Fruit fly (Drosophila melanogaster) whole organism, embryonic: ENCODE data around the gene BomBc3.

Experiments used
- Adf1 ChIP-seq: fragments of 200-800 bp; sonication (Bioruptor generic); IDR thresholded peaks from 2 replicates; pipeline ENCODE4 v1.3.6; 2022; ENCODE audit warnings: missing biosample characterization, missing genetic modification characterization
- Asciz ChIP-seq: fragments of 200-800 bp; sonication (Bioruptor generic); optimal IDR thresholded peaks from 2 replicates; lab custom pipeline; 2017; ENCODE audit warnings: missing biosample characterization, mild to moderate bottlenecking, missing genetic modification characterization, missing genetic modification reagents
- CG10366 ChIP-seq: fragments of 200-800 bp; sonication (Bioruptor generic); IDR thresholded peaks from 2 replicates; pipeline ENCODE4 v1.3.6; 2022; ENCODE audit warnings: missing biosample characterization, missing genetic modification characterization
- CG10543 ChIP-seq: fragments of 200-800 bp; sonication (Bioruptor generic); optimal IDR thresholded peaks from 3 replicates; lab custom pipeline; 2017; ENCODE audit warnings: missing biosample characterization, mild to moderate bottlenecking, missing genetic modification characterization, moderate library complexity
- CG12071 ChIP-seq: fragments of 200-800 bp; sonication (Bioruptor generic); optimal IDR thresholded peaks from 3 replicates; lab custom pipeline; 2018; ENCODE audit warnings: missing biosample characterization, mild to moderate bottlenecking, missing genetic modification characterization
- CG12942 ChIP-seq: fragments of 200-800 bp; sonication (Bioruptor generic); optimal IDR thresholded peaks from 3 replicates; lab custom pipeline; 2016; ENCODE audit warnings: missing biosample characterization, missing genetic modification characterization
- CG13123 ChIP-seq: fragments of 200-800 bp; sonication (Bioruptor generic); optimal IDR thresholded peaks from 2 replicates; lab custom pipeline; 2016; ENCODE audit warnings: missing biosample characterization, missing genetic modification characterization
- CG14860 ChIP-seq: fragments of 200-800 bp; sonication (Bioruptor generic); IDR thresholded peaks from 3 replicates; pipeline ENCODE4 v1.3.6; 2022; ENCODE audit warnings: missing biosample characterization, missing genetic modification characterization; ENCODE audit not compliant: partially characterized antibody
- CG16813 ChIP-seq: fragments of 200-800 bp; sonication (Bioruptor generic); IDR thresholded peaks from 3 replicates; pipeline ENCODE4 v1.3.6; 2022; ENCODE audit warnings: missing biosample characterization, missing genetic modification characterization; ENCODE audit not compliant: partially characterized antibody
- CG17612 ChIP-seq: fragments of 200-800 bp; sonication (Bioruptor generic); IDR thresholded peaks from 2 replicates; pipeline ENCODE4 v1.3.6; 2022; ENCODE audit warnings: missing biosample characterization, missing genetic modification characterization
- CG18619 ChIP-seq: fragments of 200-800 bp; sonication (Bioruptor generic); optimal IDR thresholded peaks from 3 replicates; lab custom pipeline; 2017; ENCODE audit warnings: missing biosample characterization, mild to moderate bottlenecking, missing genetic modification characterization
- CG2678 ChIP-seq: fragments of 200-800 bp; sonication (Bioruptor generic); optimal IDR thresholded peaks from 3 replicates; lab custom pipeline; 2019; ENCODE audit warnings: missing biosample characterization, mild to moderate bottlenecking, missing genetic modification characterization, moderate library complexity
- CG31388 ChIP-seq: fragments of 200-800 bp; sonication (Bioruptor generic); optimal IDR thresholded peaks from 2 replicates; lab custom pipeline; 2016; ENCODE audit warnings: missing biosample characterization, missing genetic modification characterization
- CG43689 ChIP-seq: fragments of 200-800 bp; sonication (Bioruptor generic); IDR thresholded peaks from 2 replicates; pipeline ENCODE4 v1.3.6; 2022; ENCODE audit warnings: missing biosample characterization, missing genetic modification characterization
- CG4424 ChIP-seq: fragments of 200-800 bp; sonication (Bioruptor generic); optimal IDR thresholded peaks from 3 replicates; lab custom pipeline; 2016; ENCODE audit warnings: missing biosample characterization, missing genetic modification characterization
- CG7271 ChIP-seq: fragments of 200-800 bp; sonication (Bioruptor generic); optimal IDR thresholded peaks from 2 replicates; lab custom pipeline; 2018; ENCODE audit warnings: missing biosample characterization, mild to moderate bottlenecking, missing genetic modification characterization, moderate library complexity
- CG7556 ChIP-seq: fragments of 200-800 bp; sonication (Bioruptor generic); optimal IDR thresholded peaks from 2 replicates; lab custom pipeline; 2017; ENCODE audit warnings: missing biosample characterization, mild to moderate bottlenecking, missing genetic modification characterization
- CG8924 ChIP-seq: fragments of 200-800 bp; optimal IDR thresholded peaks from 3 replicates; lab custom pipeline; 2019; ENCODE audit warnings: missing biosample characterization, mild to moderate bottlenecking, missing genetic modification characterization, moderate library complexity
- CG9437 ChIP-seq: fragments of 200-800 bp; sonication (Bioruptor generic); optimal IDR thresholded peaks from 2 replicates; lab custom pipeline; 2018; ENCODE audit warnings: missing biosample characterization, mild to moderate bottlenecking, missing genetic modification characterization
- CG9817 ChIP-seq: fragments of 200-800 bp; sonication (Bioruptor generic); optimal IDR thresholded peaks from 2 replicates; lab custom pipeline; 2018; ENCODE audit warnings: missing biosample characterization, mild to moderate bottlenecking, missing genetic modification characterization, moderate library complexity
- CoRest ChIP-seq: fragments of 200-800 bp; sonication (Bioruptor generic); optimal IDR thresholded peaks from 3 replicates; lab custom pipeline; 2018; ENCODE audit warnings: missing biosample characterization, mild to moderate bottlenecking, missing genetic modification characterization, moderate library complexity
- D ChIP-seq, 2 experiments: fragments of 200-800 bp in 1 of 2; fragments of >200 bp in 1 of 2; sonication (Bioruptor generic) in 1 of 2; optimal IDR thresholded peaks; 2 replicates in 1 of 2; 3 replicates in 1 of 2; lab custom pipeline; 2017; ENCODE audit warnings: mild to moderate bottlenecking in 1 of 2, missing biosample characterization in 1 of 2, missing genetic modification characterization in 1 of 2, missing genetic modification reagents in 1 of 2
- Dip2 ChIP-seq: fragments of 200-800 bp; sonication (Bioruptor generic); IDR thresholded peaks from 2 replicates; pipeline ENCODE4 v1.3.6; 2022; ENCODE audit warnings: missing biosample characterization, missing genetic modification characterization
- H15 ChIP-seq: fragments of 200-800 bp; sonication (Bioruptor generic); IDR thresholded peaks from 3 replicates; pipeline ENCODE4 v1.3.6; 2022; ENCODE audit warnings: missing biosample characterization, missing genetic modification characterization
- H2.0 ChIP-seq: fragments of 200-800 bp; sonication (Bioruptor generic); IDR thresholded peaks from 2 replicates; pipeline ENCODE4 v1.3.6; 2022; ENCODE audit warnings: missing biosample characterization, missing genetic modification characterization
- Lhr ChIP-seq: fragments of 200-800 bp; sonication (Bioruptor generic); optimal IDR thresholded peaks from 3 replicates; lab custom pipeline; 2017; ENCODE audit warnings: mild to moderate bottlenecking, missing biosample characterization, missing genetic modification reagents, missing genetic modification characterization
- Max ChIP-seq: fragments of 200-800 bp; sonication (Bioruptor generic); optimal IDR thresholded peaks from 2 replicates; lab custom pipeline; 2016; ENCODE audit warnings: missing biosample characterization, mild to moderate bottlenecking, missing genetic modification characterization
- Mrtf ChIP-seq: fragments of 200-800 bp; sonication (Bioruptor generic); IDR thresholded peaks from 3 replicates; pipeline ENCODE4 v1.3.6; 2022; ENCODE audit warnings: missing biosample characterization, missing genetic modification characterization
- Neu2 ChIP-seq: fragments of 200-800 bp; sonication (Bioruptor generic); optimal IDR thresholded peaks from 3 replicates; lab custom pipeline; 2016; ENCODE audit warnings: missing biosample characterization, missing genetic modification characterization, borderline replicate concordance
- Optix ChIP-seq: fragments of 200-800 bp; sonication (Bioruptor generic); IDR thresholded peaks from 3 replicates; pipeline ENCODE4 v1.3.6; 2022; ENCODE audit warnings: missing biosample characterization, missing genetic modification characterization
- ash1 ChIP-seq: fragments of 200-800 bp; sonication (Bioruptor generic); optimal IDR thresholded peaks from 2 replicates; lab custom pipeline; 2018; ENCODE audit warnings: missing biosample characterization, mild to moderate bottlenecking, missing genetic modification characterization
- disco-r ChIP-seq: fragments of 200-800 bp; sonication (Bioruptor generic); optimal IDR thresholded peaks from 2 replicates; lab custom pipeline; 2016; ENCODE audit warnings: missing biosample characterization, missing genetic modification characterization
- emc ChIP-seq: fragments of 200-800 bp; sonication (Bioruptor generic); optimal IDR thresholded peaks from 2 replicates; lab custom pipeline; 2016; ENCODE audit warnings: missing biosample characterization, missing genetic modification characterization
- exex ChIP-seq: fragments of 200-800 bp; sonication (Bioruptor generic); optimal IDR thresholded peaks from 4 replicates; lab custom pipeline; 2018; ENCODE audit warnings: missing biosample characterization, mild to moderate bottlenecking, missing genetic modification characterization, moderate library complexity
- fd3F ChIP-seq: fragments of 200-800 bp; sonication (Bioruptor generic); optimal IDR thresholded peaks from 2 replicates; lab custom pipeline; 2018; ENCODE audit warnings: missing biosample characterization, mild to moderate bottlenecking, missing genetic modification characterization, moderate library complexity
- gcm ChIP-seq: fragments of 200-800 bp; sonication (Bioruptor generic); optimal IDR thresholded peaks from 2 replicates; lab custom pipeline; 2019; ENCODE audit warnings: missing biosample characterization, mild to moderate bottlenecking, missing genetic modification characterization, moderate library complexity
- gsb-n ChIP-seq: fragments of 200-800 bp; sonication (Bioruptor generic); optimal IDR thresholded peaks from 3 replicates; lab custom pipeline; 2018; ENCODE audit warnings: missing biosample characterization, mild to moderate bottlenecking, missing genetic modification characterization
- hkb ChIP-seq, 2 experiments: fragments of 200-800 bp in 1 of 2; fragments of >200 bp in 1 of 2; sonication (Bioruptor generic) in 1 of 2; IDR thresholded peaks in 1 of 2; optimal IDR thresholded peaks in 1 of 2; 2 replicates each; pipeline versions ENCODE4 v1.3.6 to Lab custom; 2017 to 2022; ENCODE audit warnings: missing biosample characterization in 1 of 2, missing genetic modification characterization in 1 of 2
- ind ChIP-seq: fragments of 200-800 bp; sonication (Bioruptor generic); optimal IDR thresholded peaks from 3 replicates; lab custom pipeline; 2016; ENCODE audit warnings: missing biosample characterization, missing genetic modification characterization
- inv ChIP-seq: fragments of 200-800 bp; sonication (Bioruptor generic); IDR thresholded peaks from 2 replicates; pipeline ENCODE4 v1.3.6; 2022; ENCODE audit warnings: missing biosample characterization, missing genetic modification characterization; ENCODE audit not compliant: partially characterized antibody
- kni ChIP-seq: fragments of 200-800 bp; sonication (Bioruptor generic); optimal IDR thresholded peaks from 3 replicates; lab custom pipeline; 2017; ENCODE audit warnings: mild to moderate bottlenecking, missing biosample characterization, missing genetic modification reagents, missing genetic modification characterization
- pnt ChIP-seq: fragments of 200-800 bp; sonication (Bioruptor generic); optimal IDR thresholded peaks from 3 replicates; lab custom pipeline; 2016; ENCODE audit warnings: missing biosample characterization, missing genetic modification characterization
- rib ChIP-seq: fragments of 200-800 bp; sonication (Bioruptor generic); IDR thresholded peaks from 2 replicates; pipeline ENCODE4 v1.3.6; 2022; ENCODE audit warnings: missing biosample characterization, missing genetic modification characterization
- sd ChIP-seq: fragments of 200-800 bp; sonication (Bioruptor generic); optimal IDR thresholded peaks from 3 replicates; lab custom pipeline; 2018; ENCODE audit warnings: missing biosample characterization, mild to moderate bottlenecking, missing genetic modification characterization, moderate library complexity
- slp2 ChIP-seq: fragments of 200-800 bp; sonication (Bioruptor generic); optimal IDR thresholded peaks from 2 replicates; lab custom pipeline; 2016; ENCODE audit warnings: missing biosample characterization, missing genetic modification characterization
- tin ChIP-seq: fragments of 200-800 bp; sonication (Bioruptor generic); optimal IDR thresholded peaks from 3 replicates; lab custom pipeline; 2016; ENCODE audit warnings: missing biosample characterization, missing genetic modification characterization
- vfl ChIP-seq: fragments of 200-800 bp; sonication (Bioruptor generic); optimal IDR thresholded peaks from 2 replicates; lab custom pipeline; 2016; ENCODE audit warnings: missing biosample characterization, missing genetic modification characterization
- zf30C ChIP-seq: fragments of 200-800 bp; sonication (Bioruptor generic); optimal IDR thresholded peaks from 3 replicates; lab custom pipeline; 2018; ENCODE audit warnings: missing biosample characterization, mild to moderate bottlenecking, missing genetic modification characterization

Gene BomBc3

dm6 chr3R:22049134-22049796 lies 37.6 kb upstream of the BomBc3 start (continued):
- TF ChIP-seq CG9817 (tag; lab: Kevin White, UChicago) = peak; percentile 77
- TF ChIP-seq Dip2 (GFP tag; lab: Robert Waterston, UW) = no peak
- peak; percentile 66 for TF ChIP-seq disco-r (GFP tag; lab: Kevin White, UChicago)
- TF ChIP-seq CG17612 = no peak
- peak; percentile 83 for TF ChIP-seq H2.0 (GFP tag; lab: Robert Waterston, UW)
- no peak for TF ChIP-seq D (optimal IDR thresholded peaks at IDR 0.05; lab: Kevin White, UChicago)
- TF ChIP-seq D (GFP tag; optimal IDR thresholded peaks at IDR 0.05; lab: Kevin White, UChicago) = peak; percentile 75
- no peak for TF ChIP-seq inv (GFP tag; lab: Robert Waterston, UW)
- TF ChIP-seq fd3F (GFP tag; lab: Kevin White, UChicago) = peak; percentile 78
- TF ChIP-seq CG4424 (GFP tag; lab: Kevin White, UChicago) = peak; percentile 76
- peak; percentile 34 for TF ChIP-seq emc
- peak; percentile 68 for TF ChIP-seq CG18619 (GFP tag; lab: Kevin White, UChicago)
- TF ChIP-seq CoRest (tag; lab: Kevin White, UChicago) = peak; percentile 80
- TF ChIP-seq CG12071 = peak; percentile 80
- peak; percentile 81 for TF ChIP-seq gcm
- peak; percentile 36 for TF ChIP-seq CG13123 (GFP tag; lab: Kevin White, UChicago)
- TF ChIP-seq CG31388 (GFP tag; lab: Kevin White, UChicago) = peak; percentile 51
- peak; percentile 58 for TF ChIP-seq CG12942 (GFP tag; lab: Kevin White, UChicago)
- TF ChIP-seq Mrtf = peak; percentile 62; the same call in 1 of the 3 replicates
- TF ChIP-seq ind = peak; percentile 77
- TF ChIP-seq hkb (optimal IDR thresholded peaks at IDR 0.05; lab: Kevin White, UChicago) = no peak
- TF ChIP-seq hkb (GFP tag; IDR thresholded peaks at IDR 0.05; lab: Robert Waterston, UW) = peak; percentile 87
- peak; percentile 68 for TF ChIP-seq slp2 (GFP tag; lab: Kevin White, UChicago)
- peak; percentile 38 for TF ChIP-seq exex
- TF ChIP-seq CG7556 (GFP tag; lab: Kevin White, UChicago) = peak; percentile 85
- TF ChIP-seq CG10543 = peak; percentile 53
- TF ChIP-seq Max = peak; percentile 37
- TF ChIP-seq CG7271 = no peak
- TF ChIP-seq Adf1 (GFP tag; lab: Robert Waterston, UW) = no peak
- TF ChIP-seq sd (tag; lab: Kevin White, UChicago) = peak; percentile 70
- peak; percentile 62 for TF ChIP-seq CG9437 (GFP tag; lab: Kevin White, UChicago)
- TF ChIP-seq CG10366 (GFP tag; lab: Robert Waterston, UW) = peak; percentile 84
- peak; percentile 78 for TF ChIP-seq Asciz
- peak; percentile 75 for TF ChIP-seq zf30C (GFP tag; lab: Kevin White, UChicago)
- peak; percentile 74; the same call in 2 of the 3 replicates for TF ChIP-seq Optix
- no peak for TF ChIP-seq CG14860 (GFP tag; lab: Robert Waterston, UW)
- peak; percentile 88 for TF ChIP-seq CG2678 (tag; lab: Kevin White, UChicago)
- peak; percentile 14 for TF ChIP-seq Lhr (GFP tag; lab: Kevin White, UChicago)
- peak; percentile 79 for TF ChIP-seq rib
- TF ChIP-seq kni (GFP tag; lab: Kevin White, UChicago) = no peak
- no peak for TF ChIP-seq ash1
- TF ChIP-seq Neu2 (GFP tag; lab: Kevin White, UChicago) = no peak
- TF ChIP-seq CG43689 (GFP tag; lab: Robert Waterston, UW) = peak; percentile 67
- TF ChIP-seq CG8924 (tag; lab: Kevin White, UChicago) = peak; percentile 82
- no peak for TF ChIP-seq CG16813 (GFP tag; lab: Robert Waterston, UW)
- peak; percentile 76 for TF ChIP-seq tin
- TF ChIP-seq H15 = peak; percentile 76
- peak; percentile 33 for TF ChIP-seq vfl (GFP tag; lab: Kevin White, UChicago)
- peak; percentile 67 for TF ChIP-seq gsb-n
- TF ChIP-seq pnt = peak; percentile 72
